Worm (Caenorhabditis elegans) whole organism, midembryonic: ENCODE results near the gene oac-10.

Experiments used
- flt-1 ChIP-seq: fragments of 200-800 bp; sonication (Bioruptor generic); IDR thresholded peaks from 2 replicates; pipeline ENCODE4 v1.3.6; 2022; ENCODE audit warnings: missing genetic modification characterization, missing compliant biosample characterization
- med-1 ChIP-seq: sonication (generic microtip); optimal IDR thresholded peaks from 2 replicates; lab custom pipeline; 2017; ENCODE audit warnings: missing genetic modification characterization, mild to moderate bottlenecking, missing compliant biosample characterization, antibody characterized with exemption, missing genetic modification reagents; ENCODE audit not compliant: insufficient read depth
- tab-1 ChIP-seq: fragments of 200-800 bp; sonication (Bioruptor generic); IDR thresholded peaks from 2 replicates; pipeline ENCODE4 v1.3.6; 2022; ENCODE audit warnings: missing genetic modification characterization, missing compliant biosample characterization
- ztf-23 ChIP-seq: fragments of 200-800 bp; sonication (Bioruptor generic); IDR thresholded peaks from 2 replicates; pipeline ENCODE4 v1.3.6; 2022; ENCODE audit warnings: missing genetic modification reagents, missing genetic modification characterization, missing compliant biosample characterization
- ztf-29 ChIP-seq: fragments of 200-800 bp; sonication (Bioruptor generic); IDR thresholded peaks from 2 replicates; pipeline ENCODE4 v1.3.6; 2022; ENCODE audit warnings: missing genetic modification reagents, missing genetic modification characterization, missing compliant biosample characterization

- TF ChIP-seq tab-1 (no peak), med-1 (GFP tag; lab: Kevin White, UChicago) (no peak), ztf-23 (no peak), flt-1 (GFP tag; lab: Robert Waterston, UW) (no peak), ztf-29 (GFP tag; lab: Robert Waterston, UW) (no peak)
Measured at ce11 chrII:3908135-3908534, 38.4 kb downstream of the oac-10 start.
